Worm (Caenorhabditis elegans) whole organism, late embryonic: ENCODE measurements around the gene W08F4.1.

Experiments used
- C08G9.2 ChIP-seq: sonication (generic microtip); optimal IDR thresholded peaks from 2 replicates; lab custom pipeline; 2016; ENCODE audit warnings: mild to moderate bottlenecking, missing genetic modification characterization, moderate library complexity, missing compliant biosample characterization
- ahr-1 ChIP-seq: sonication (generic microtip); optimal IDR thresholded peaks from 2 replicates; lab custom pipeline; 2016; ENCODE audit warnings: missing genetic modification characterization, missing compliant biosample characterization
- eyg-1 ChIP-seq: sonication (generic microtip); optimal IDR thresholded peaks from 2 replicates; lab custom pipeline; 2016; ENCODE audit warnings: missing genotype, missing genetic modification characterization, missing compliant biosample characterization
- fax-1 ChIP-seq: sonication (generic microtip); optimal IDR thresholded peaks from 2 replicates; lab custom pipeline; 2016; ENCODE audit warnings: missing genotype, missing genetic modification characterization, missing compliant biosample characterization
- nfya-1 ChIP-seq: sonication (generic microtip); optimal IDR thresholded peaks from 2 replicates; lab custom pipeline; 2017; ENCODE audit warnings: missing genetic modification characterization, mild to moderate bottlenecking, missing compliant biosample characterization, antibody characterized with exemption, moderate library complexity
- pha-2 ChIP-seq: sonication (generic microtip); optimal IDR thresholded peaks from 2 replicates; lab custom pipeline; 2017; ENCODE audit warnings: mild to moderate bottlenecking, missing genetic modification characterization, missing compliant biosample characterization
- pha-4 ChIP-seq: fragments of 150-350 bp; optimal IDR thresholded peaks from 2 replicates; lab custom pipeline; 2018; ENCODE audit warnings: missing biosample characterization, missing genetic modification reagents, missing genetic modification characterization
- tbx-2 ChIP-seq: sonication (generic microtip); optimal IDR thresholded peaks from 2 replicates; lab custom pipeline; 2016; ENCODE audit warnings: missing genetic modification characterization, missing compliant biosample characterization

DNA sequence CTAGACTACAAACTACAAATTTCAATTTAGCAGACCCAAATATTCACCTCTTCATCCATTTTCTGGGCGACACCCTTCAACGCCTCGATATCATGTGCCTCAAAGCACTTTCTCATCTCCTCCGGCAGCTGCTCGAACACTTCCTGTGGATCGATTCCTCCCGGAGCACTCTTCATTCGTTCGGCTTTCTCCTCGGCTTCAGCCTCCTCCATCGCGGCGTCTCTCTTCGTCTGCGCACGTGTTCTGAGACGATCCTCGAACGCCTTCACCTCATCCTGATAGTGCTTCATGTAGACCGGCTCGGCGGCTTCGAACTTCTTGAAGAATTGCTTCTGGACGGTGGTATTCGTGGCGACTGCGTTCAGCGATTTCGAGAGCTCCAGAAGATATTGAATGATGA is 14.5 kb upstream of the W08F4.1 start:
- TF ChIP-seq eyg-1 (tag; lab: Kevin White, UChicago) (no peak), pha-4 (tag; lab: Kevin White, UChicago) (no peak), fax-1 (no peak), tbx-2 (tag; lab: Kevin White, UChicago) (no peak), pha-2 (no peak), C08G9.2 (no peak), nfya-1 (no peak), ahr-1 (tag; lab: Kevin White, UChicago) (no peak)
